Worm (Caenorhabditis elegans) whole organism, L4 larva: ENCODE measurements around the gene Y41C4A.32.

Experiments used
- D1046.2 ChIP-seq: fragments of 200-800 bp; sonication (Bioruptor generic); IDR thresholded peaks from 2 replicates; pipeline ENCODE4 v1.3.6; 2022; ENCODE audit warnings: missing genetic modification characterization, missing compliant biosample characterization
- F10B5.3 ChIP-seq: sonication (generic microtip); optimal IDR thresholded peaks from 2 replicates; lab custom pipeline; 2016; ENCODE audit warnings: mild to moderate bottlenecking, missing genetic modification characterization, missing compliant biosample characterization
- F44E2.7 ChIP-seq: fragments of 200-800 bp; sonication (Bioruptor generic); IDR thresholded peaks from 2 replicates; pipeline ENCODE4 v2.1.2; 2022; ENCODE audit warnings: missing genetic modification characterization, missing compliant biosample characterization
- R02D3.7 ChIP-seq: fragments of 150-350 bp; sonication (generic microtip); optimal IDR thresholded peaks from 3 replicates; lab custom pipeline; 2014; ENCODE audit warnings: missing biosample characterization, missing genetic modification characterization
- T26A8.4 ChIP-seq: fragments of 200-800 bp; sonication (Bioruptor generic); IDR thresholded peaks from 2 replicates; pipeline ENCODE4 v1.3.6; 2022; ENCODE audit warnings: missing genetic modification characterization, missing compliant biosample characterization
- Y48G9A.11 ChIP-seq: fragments of 200-800 bp; sonication (Bioruptor generic); IDR thresholded peaks from 2 replicates; pipeline ENCODE4 v1.3.6; 2022; ENCODE audit warnings: missing genetic modification reagents, missing genetic modification characterization, missing compliant biosample characterization
- Y5F2A.4 ChIP-seq: fragments of 200-800 bp; sonication (Bioruptor generic); optimal IDR thresholded peaks from 2 replicates; lab custom pipeline; 2018; ENCODE audit warnings: mild to moderate bottlenecking, missing genetic modification characterization, missing compliant biosample characterization
- ZK546.5 ChIP-seq, 2 experiments: sonication (generic microtip); optimal IDR thresholded peaks; 2 replicates each; lab custom pipeline; 2017; ENCODE audit warnings: missing biosample characterization in 2 of 2, missing genetic modification characterization in 2 of 2
- aha-1 ChIP-seq: fragments of 150-350 bp; peaks from one replicate; lab custom pipeline; 2014; ENCODE audit warnings: missing biosample characterization, missing genetic modification characterization
- ceh-32 ChIP-seq: sonication (generic microtip); optimal IDR thresholded peaks from 2 replicates; lab custom pipeline; 2016; ENCODE audit warnings: mild to moderate bottlenecking, missing genetic modification characterization, missing compliant biosample characterization; ENCODE audit not compliant: poor library complexity
- ceh-44 ChIP-seq: fragments of 200-800 bp; sonication (Bioruptor generic); IDR thresholded peaks from 2 replicates; pipeline ENCODE4 v1.3.6; 2022; ENCODE audit warnings: missing genetic modification reagents, missing genetic modification characterization, missing compliant biosample characterization
- ces-1 ChIP-seq: fragments of 150-350 bp; sonication (generic microtip); optimal IDR thresholded peaks from 4 replicates; lab custom pipeline; 2014; ENCODE audit warnings: missing biosample characterization, missing genetic modification reagents, missing genetic modification characterization
- ctbp-1 ChIP-seq: fragments of 200-800 bp; sonication (Bioruptor generic); IDR thresholded peaks from 2 replicates; pipeline ENCODE4 v1.3.6; 2022; ENCODE audit warnings: missing genetic modification reagents, missing genetic modification characterization, missing compliant biosample characterization
- daf-19 ChIP-seq: fragments of 200-800 bp; sonication (Bioruptor generic); conservative IDR thresholded peaks from 2 replicates; pipeline ENCODE4 v1.3.6; 2022; ENCODE audit warnings: missing genetic modification characterization, missing compliant biosample characterization
- daf-8 ChIP-seq: fragments of 200-800 bp; sonication (Bioruptor generic); IDR thresholded peaks from 2 replicates; pipeline ENCODE4 v1.3.6; 2022; ENCODE audit warnings: missing genetic modification characterization, missing compliant biosample characterization
- dmd-8 ChIP-seq: fragments of 200-800 bp; sonication (Bioruptor generic); IDR thresholded peaks from 2 replicates; pipeline ENCODE4 v1.3.6; 2022; ENCODE audit warnings: missing genetic modification characterization, missing compliant biosample characterization
- dmd-9 ChIP-seq: fragments of 200-800 bp; sonication (Bioruptor generic); IDR thresholded peaks from 2 replicates; pipeline ENCODE4 v1.3.6; 2022; ENCODE audit warnings: missing genetic modification reagents, missing genetic modification characterization, missing compliant biosample characterization
- dpl-1 ChIP-seq: fragments of 150-350 bp; optimal IDR thresholded peaks from 2 replicates; lab custom pipeline; 2014; ENCODE audit warnings: missing biosample characterization, missing genetic modification reagents, missing genetic modification characterization
- dve-1 ChIP-seq: sonication (generic microtip); optimal IDR thresholded peaks from 2 replicates; lab custom pipeline; 2017; ENCODE audit warnings: antibody characterized with exemption, mild to moderate bottlenecking, missing genetic modification characterization, missing compliant biosample characterization; ENCODE audit not compliant: insufficient read depth
- egl-27 ChIP-seq: sonication (generic microtip); optimal IDR thresholded peaks from 3 replicates; lab custom pipeline; 2017; ENCODE audit warnings: missing biosample characterization, missing genetic modification reagents, missing genetic modification characterization
- egl-43 ChIP-seq: fragments of 200-800 bp; sonication (Bioruptor generic); IDR thresholded peaks from 2 replicates; pipeline ENCODE4 v1.3.6; 2022; ENCODE audit warnings: missing genetic modification reagents, missing genetic modification characterization, missing compliant biosample characterization
- hlh-11 ChIP-seq: fragments of 200-800 bp; sonication (Bioruptor generic); optimal IDR thresholded peaks from 2 replicates; lab custom pipeline; 2018; ENCODE audit warnings: mild to moderate bottlenecking, missing genetic modification characterization, missing compliant biosample characterization
- hmg-1.1 ChIP-seq: fragments of 200-800 bp; sonication (Bioruptor generic); IDR thresholded peaks from 2 replicates; pipeline ENCODE4 v1.3.6; 2022; ENCODE audit warnings: missing genetic modification reagents, missing genetic modification characterization, missing compliant biosample characterization
- lin-1 ChIP-seq: fragments of 200-800 bp; sonication (Bioruptor generic); IDR thresholded peaks from 2 replicates; pipeline ENCODE4 v1.3.6; 2022; ENCODE audit warnings: missing genetic modification reagents, missing genetic modification characterization, missing compliant biosample characterization
- lir-3 ChIP-seq: sonication (generic microtip); optimal IDR thresholded peaks from 2 replicates; lab custom pipeline; 2016; ENCODE audit warnings: mild to moderate bottlenecking, missing genetic modification characterization, missing compliant biosample characterization
- lsy-2 ChIP-seq, 2 experiments: fragments of 150-350 bp in 1 of 2; sonication (generic microtip) in 1 of 2; optimal IDR thresholded peaks; 2 replicates each; lab custom pipeline; 2014 to 2017; ENCODE audit warnings: missing biosample characterization in 2 of 2, missing genetic modification characterization in 2 of 2
- madf-9 ChIP-seq: fragments of 200-800 bp; sonication (Bioruptor generic); conservative IDR thresholded peaks from 2 replicates; pipeline ENCODE4 v1.3.6; 2022; ENCODE audit warnings: missing genetic modification reagents, missing genetic modification characterization, missing compliant biosample characterization
- mdl-1 ChIP-seq, 2 experiments: fragments of 150-350 bp in 1 of 2; sonication (generic microtip) in 1 of 2; optimal IDR thresholded peaks; 2 replicates each; lab custom pipeline; 2014 to 2017; ENCODE audit warnings: missing biosample characterization in 2 of 2, missing genetic modification characterization in 2 of 2
- nhr-11 ChIP-seq: fragments of 150-350 bp; optimal IDR thresholded peaks from 2 replicates; lab custom pipeline; 2014; ENCODE audit warnings: missing biosample characterization, missing genetic modification characterization
- nhr-41 ChIP-seq: fragments of 200-800 bp; sonication (Bioruptor generic); IDR thresholded peaks from 2 replicates; pipeline ENCODE4 v1.3.6; 2022; ENCODE audit warnings: missing genetic modification reagents, missing genetic modification characterization, missing compliant biosample characterization
- nhr-48 ChIP-seq: sonication (generic microtip); optimal IDR thresholded peaks from 2 replicates; lab custom pipeline; 2016; ENCODE audit warnings: mild to moderate bottlenecking, missing genetic modification characterization, missing compliant biosample characterization
- nhr-6 ChIP-seq: fragments of 150-350 bp; optimal IDR thresholded peaks from 2 replicates; lab custom pipeline; 2014; ENCODE audit warnings: missing biosample characterization, missing genetic modification characterization
- pqm-1 ChIP-seq: sonication (generic microtip); optimal IDR thresholded peaks from 2 replicates; lab custom pipeline; 2017; ENCODE audit warnings: missing biosample characterization, missing genetic modification characterization
- set-16 ChIP-seq: fragments of 200-800 bp; sonication (Bioruptor generic); IDR thresholded peaks from 2 replicates; pipeline ENCODE4 v1.3.6; 2022; ENCODE audit warnings: missing genetic modification reagents, missing genetic modification characterization, missing compliant biosample characterization
- tag-97 ChIP-seq: fragments of 200-800 bp; sonication (Bioruptor generic); IDR thresholded peaks from 2 replicates; pipeline ENCODE4 v1.3.6; 2022; ENCODE audit warnings: missing genetic modification characterization, missing compliant biosample characterization
- unc-130 ChIP-seq: sonication (generic microtip); optimal IDR thresholded peaks from 2 replicates; lab custom pipeline; 2016; ENCODE audit warnings: missing genetic modification reagents, missing genetic modification characterization, missing compliant biosample characterization
- unc-62 ChIP-seq, 3 experiments: fragments of 150-350 bp in 1 of 3; sonication (generic microtip); optimal IDR thresholded peaks in 2 of 3; peaks in 1 of 3; 1 replicate in 1 of 3; 2 replicates in 2 of 3; lab custom pipeline; 2014 to 2017; ENCODE audit warnings: missing biosample characterization in 3 of 3, missing genetic modification characterization in 3 of 3, missing genetic modification reagents in 3 of 3, missing genotype in 1 of 3
- zfp-2 ChIP-seq: sonication (generic microtip); optimal IDR thresholded peaks from 2 replicates; lab custom pipeline; 2016; ENCODE audit warnings: mild to moderate bottlenecking, missing genetic modification characterization, missing compliant biosample characterization
- zfp-3 ChIP-seq: fragments of 200-800 bp; sonication (Bioruptor generic); conservative IDR thresholded peaks from 2 replicates; pipeline ENCODE4 v1.3.6; 2022; ENCODE audit warnings: missing genetic modification reagents, missing genetic modification characterization, missing compliant biosample characterization
- ztf-11 ChIP-seq: fragments of 150-350 bp; optimal IDR thresholded peaks from 2 replicates; lab custom pipeline; 2014; ENCODE audit warnings: missing biosample characterization, missing genetic modification characterization
- ztf-7 ChIP-seq: fragments of 150-350 bp; optimal IDR thresholded peaks from 2 replicates; lab custom pipeline; 2014; ENCODE audit warnings: missing biosample characterization, missing genetic modification characterization

Gene Y41C4A.32

ce11 chrIII:11689303-11689702 lies 32.2 kb upstream of the Y41C4A.32 start (continued):
- no peak for TF ChIP-seq Y48G9A.11 (GFP tag; lab: Robert Waterston, UW)
- no peak for TF ChIP-seq R02D3.7 (tag; lab: Kevin White, UChicago)
- TF ChIP-seq F44E2.7 (GFP tag; lab: Robert Waterston, UW): no peak
- peak; percentile 94 for TF ChIP-seq hlh-11 (tag; lab: Kevin White, UChicago)
- TF ChIP-seq T26A8.4 (GFP tag; lab: Robert Waterston, UW): 0 out of 2 replicates have a peak, but pooled peaks have one; percentile 35
- TF ChIP-seq aha-1 (tag; lab: Kevin White, UChicago): no peak
- TF ChIP-seq dmd-8: no peak
- peak; percentile 55 for TF ChIP-seq nhr-48 (tag; lab: Kevin White, UChicago)
- TF ChIP-seq lir-3 (tag; lab: Kevin White, UChicago): no peak
- TF ChIP-seq daf-8: no peak
- peak in 1 of 2 experiments; percentile 58 for TF ChIP-seq mdl-1 (tag; optimal IDR thresholded peaks at IDR 0.05; lab: Kevin White, UChicago)
- TF ChIP-seq lin-1 (GFP tag; lab: Robert Waterston, UW): peak; percentile 70; the same call in 1 of the 2 replicates
- TF ChIP-seq F10B5.3: no peak
- TF ChIP-seq nhr-11 (tag; lab: Kevin White, UChicago): peak; percentile 34
- peak; percentile 45 for TF ChIP-seq nhr-6
- no peak for TF ChIP-seq zfp-3 (GFP tag; lab: Robert Waterston, UW)
- peak; percentile 56 for TF ChIP-seq ztf-7 (tag; lab: Kevin White, UChicago)
- peak in 1 of 2 experiments; percentile 29 for TF ChIP-seq lsy-2 (tag; optimal IDR thresholded peaks at IDR 0.05; lab: Kevin White, UChicago)
- TF ChIP-seq ceh-32 (tag; lab: Kevin White, UChicago): no peak
- no peak for TF ChIP-seq egl-27 (tag; lab: Kevin White, UChicago)
- no peak for TF ChIP-seq madf-9 (GFP tag; lab: Robert Waterston, UW)
- TF ChIP-seq ces-1 (GFP tag; lab: Kevin White, UChicago): no peak
- no peak for TF ChIP-seq daf-19 (GFP tag; lab: Robert Waterston, UW)
- TF ChIP-seq set-16 (GFP tag; lab: Robert Waterston, UW): no peak
- no peak for TF ChIP-seq tag-97
- no peak for TF ChIP-seq ceh-44 (GFP tag; lab: Robert Waterston, UW)
- no peak for TF ChIP-seq Y5F2A.4 (GFP tag; lab: Kevin White, UChicago)
- no peak for TF ChIP-seq unc-62 (GFP tag; optimal IDR thresholded peaks at IDR 0.05 in 1 of 2; lab: Kevin White, UChicago)
- no peak for TF ChIP-seq unc-62 (tag; optimal IDR thresholded peaks at IDR 0.05; lab: Kevin White, UChicago)
- TF ChIP-seq zfp-2 (tag; lab: Kevin White, UChicago): no peak
- no peak for TF ChIP-seq ctbp-1 (GFP tag; lab: Robert Waterston, UW)
- no peak for TF ChIP-seq egl-43 (GFP tag; lab: Robert Waterston, UW)
- peak; percentile 96 for TF ChIP-seq dve-1 (tag; lab: Kevin White, UChicago)
- TF ChIP-seq pqm-1 (tag; lab: Kevin White, UChicago): peak; percentile 86
- no peak for TF ChIP-seq unc-130 (GFP tag; lab: Kevin White, UChicago)
- peak; percentile 42 for TF ChIP-seq dpl-1 (GFP tag; lab: Kevin White, UChicago)
- no peak for TF ChIP-seq ztf-11 (tag; lab: Kevin White, UChicago)
- peak; percentile 48; the same call in 1 of the 2 replicates for TF ChIP-seq hmg-1.1 (GFP tag; lab: Robert Waterston, UW)
- no peak for TF ChIP-seq ZK546.5 (tag; optimal IDR thresholded peaks at IDR 0.05; lab: Kevin White, UChicago)
- TF ChIP-seq dmd-9 (GFP tag; lab: Robert Waterston, UW): no peak
- TF ChIP-seq nhr-41 (GFP tag; lab: Robert Waterston, UW): no peak
- no peak for TF ChIP-seq D1046.2 (GFP tag; lab: Robert Waterston, UW)
- TF ChIP-seq, all 104 proteins: peak for 27
